Fruit fly (Drosophila melanogaster) whole organism, adult: ENCODE data around the gene Gmap.
A peak's percentile ranks its signal among the peaks of the same experiment; 100 is the strongest.

Experiments used
- CG11617 ChIP-seq: fragments of 200-800 bp; sonication (Bioruptor generic); optimal IDR thresholded peaks from 2 replicates; lab custom pipeline; 2017; ENCODE audit warnings: mild to moderate bottlenecking, missing biosample characterization, missing genetic modification reagents, missing genetic modification characterization
- CG12768 ChIP-seq: fragments of 200-800 bp; sonication (Bioruptor generic); optimal IDR thresholded peaks from 2 replicates; lab custom pipeline; 2017; ENCODE audit warnings: missing biosample characterization, missing genetic modification characterization, mild to moderate bottlenecking, moderate library complexity, missing genetic modification reagents
- CG14711 ChIP-seq: fragments of 200-800 bp; sonication (Bioruptor generic); optimal IDR thresholded peaks from 2 replicates; lab custom pipeline; 2018; ENCODE audit warnings: missing biosample characterization, mild to moderate bottlenecking, missing genetic modification characterization, moderate library complexity
- Clk ChIP-seq: fragments of 200-800 bp; sonication (Bioruptor generic); optimal IDR thresholded peaks from 2 replicates; lab custom pipeline; 2017; ENCODE audit warnings: missing biosample characterization, missing genetic modification characterization
- Crg-1 ChIP-seq: fragments of 200-800 bp; sonication (Bioruptor generic); optimal IDR thresholded peaks from 2 replicates; lab custom pipeline; 2016; ENCODE audit warnings: missing biosample characterization, missing genetic modification characterization
- Hr96 ChIP-seq: fragments of 200-800 bp; sonication (Bioruptor generic); optimal IDR thresholded peaks from 2 replicates; lab custom pipeline; 2016; ENCODE audit warnings: missing biosample characterization, missing genetic modification characterization
- Mnt ChIP-seq: fragments of 200-800 bp; sonication (Bioruptor generic); optimal IDR thresholded peaks from 2 replicates; lab custom pipeline; 2016; ENCODE audit warnings: missing biosample characterization, mild to moderate bottlenecking, missing genetic modification characterization
- kay ChIP-seq: fragments of 200-800 bp; sonication (Bioruptor generic); peaks from one replicate; lab custom pipeline; 2016; ENCODE audit warnings: missing biosample characterization, missing genetic modification characterization, borderline replicate concordance
- pad ChIP-seq: fragments of 200-800 bp; sonication (Bioruptor generic); optimal IDR thresholded peaks from 3 replicates; lab custom pipeline; 2017; ENCODE audit warnings: missing biosample characterization, missing genetic modification characterization, mild to moderate bottlenecking, moderate library complexity, missing genetic modification reagents
- tj ChIP-seq: fragments of 200-800 bp; sonication (Bioruptor generic); optimal IDR thresholded peaks from 3 replicates; lab custom pipeline; 2017; ENCODE audit warnings: missing biosample characterization, mild to moderate bottlenecking, missing genetic modification characterization, moderate library complexity

- TF ChIP-seq tj (peak; percentile 26), kay (no peak), Clk (GFP tag; lab: Kevin White, UChicago) (no peak), pad (no peak), Mnt (GFP tag; lab: Kevin White, UChicago) (no peak), CG11617 (no peak), Hr96 (no peak), CG12768 (GFP tag; lab: Kevin White, UChicago) (no peak), Crg-1 (GFP tag; lab: Kevin White, UChicago) (no peak), CG14711 (tag; lab: Kevin White, UChicago) (no peak)
Measured at dm6 chrX:15501706-15502267, 15.1 kb downstream of the Gmap start.
